Fruit fly (Drosophila melanogaster) whole organism, embryonic: ENCODE results near the gene Ythdc1.

ENCODE experiments used
- B-H2 ChIP-seq: fragments of 200-800 bp; sonication (Bioruptor generic); optimal IDR thresholded peaks from 2 replicates; lab custom pipeline; 2018; ENCODE audit warnings: missing biosample characterization, mild to moderate bottlenecking, missing genetic modification characterization
- CG10431 ChIP-seq: fragments of 200-800 bp; sonication (Bioruptor generic); optimal IDR thresholded peaks from 3 replicates; lab custom pipeline; 2018; ENCODE audit warnings: missing biosample characterization, mild to moderate bottlenecking, missing genetic modification characterization
- CG10543 ChIP-seq: fragments of 200-800 bp; sonication (Bioruptor generic); optimal IDR thresholded peaks from 3 replicates; lab custom pipeline; 2017; ENCODE audit warnings: missing biosample characterization, mild to moderate bottlenecking, missing genetic modification characterization, moderate library complexity
- CG12155 ChIP-seq: fragments of 200-800 bp; sonication (Bioruptor generic); optimal IDR thresholded peaks from 3 replicates; lab custom pipeline; 2016; ENCODE audit warnings: missing biosample characterization, missing genetic modification characterization
- CG12299 ChIP-seq: fragments of 200-800 bp; sonication (Bioruptor generic); optimal IDR thresholded peaks from 2 replicates; lab custom pipeline; 2018; ENCODE audit warnings: missing biosample characterization, mild to moderate bottlenecking, missing genetic modification characterization
- CG12391 ChIP-seq: fragments of 200-800 bp; sonication (Bioruptor generic); optimal IDR thresholded peaks from 3 replicates; lab custom pipeline; 2018; ENCODE audit warnings: missing biosample characterization, mild to moderate bottlenecking, missing genetic modification characterization, moderate library complexity
- CG12659 ChIP-seq: fragments of 200-800 bp; sonication (Bioruptor generic); optimal IDR thresholded peaks from 3 replicates; lab custom pipeline; 2017; ENCODE audit warnings: mild to moderate bottlenecking, missing biosample characterization, missing genetic modification reagents, missing genetic modification characterization
- CG17612 ChIP-seq: fragments of 200-800 bp; sonication (Bioruptor generic); IDR thresholded peaks from 2 replicates; pipeline ENCODE4 v1.3.6; 2022; ENCODE audit warnings: missing biosample characterization, missing genetic modification characterization
- CG17802 ChIP-seq: fragments of 200-800 bp; sonication (Bioruptor generic); optimal IDR thresholded peaks from 2 replicates; lab custom pipeline; 2018; ENCODE audit warnings: missing biosample characterization, mild to moderate bottlenecking, missing genetic modification characterization, moderate library complexity
- CG17912 ChIP-seq: fragments of 200-800 bp; sonication (Bioruptor generic); optimal IDR thresholded peaks from 2 replicates; lab custom pipeline; 2018; ENCODE audit warnings: missing biosample characterization, mild to moderate bottlenecking, missing genetic modification characterization
- CG2116 ChIP-seq: fragments of 200-800 bp; sonication (Bioruptor generic); optimal IDR thresholded peaks from 3 replicates; lab custom pipeline; 2018; ENCODE audit warnings: missing biosample characterization, mild to moderate bottlenecking, missing genetic modification characterization
- CG2875 ChIP-seq: fragments of 200-800 bp; sonication (Bioruptor generic); optimal IDR thresholded peaks from 2 replicates; lab custom pipeline; 2017; ENCODE audit warnings: missing biosample characterization, mild to moderate bottlenecking, missing genetic modification characterization, missing genetic modification reagents
- CG3726 ChIP-seq: fragments of 200-800 bp; sonication (Bioruptor generic); IDR thresholded peaks from 3 replicates; pipeline ENCODE4, ENCODE4 v1.3.6; 2022; ENCODE audit warnings: missing biosample characterization, missing genetic modification characterization
- CG4282 ChIP-seq: fragments of 200-800 bp; sonication (Bioruptor generic); optimal IDR thresholded peaks from 2 replicates; lab custom pipeline; 2016; ENCODE audit warnings: missing biosample characterization, missing genetic modification characterization
- CG4854 ChIP-seq: fragments of 200-800 bp; sonication (Bioruptor generic); optimal IDR thresholded peaks from 2 replicates; lab custom pipeline; 2016; ENCODE audit warnings: missing biosample characterization, missing genetic modification characterization, inconsistent platforms
- CG5245 ChIP-seq: fragments of 200-800 bp; sonication (Bioruptor generic); optimal IDR thresholded peaks from 3 replicates; lab custom pipeline; 2016; ENCODE audit warnings: missing biosample characterization, missing genetic modification characterization
- CG9437 ChIP-seq: fragments of 200-800 bp; sonication (Bioruptor generic); optimal IDR thresholded peaks from 2 replicates; lab custom pipeline; 2018; ENCODE audit warnings: missing biosample characterization, mild to moderate bottlenecking, missing genetic modification characterization
- Dfd ChIP-seq, 2 experiments: fragments of >200 bp; optimal IDR thresholded peaks; 2 replicates each; lab custom pipeline; 2017; ENCODE audit warnings: missing biosample characterization in 2 of 2, missing genetic modification characterization in 2 of 2
- Dp ChIP-seq: fragments of 200-800 bp; sonication (Bioruptor generic); optimal IDR thresholded peaks from 2 replicates; lab custom pipeline; 2018; ENCODE audit warnings: missing biosample characterization, mild to moderate bottlenecking, missing genetic modification characterization, moderate library complexity
- Ets65A ChIP-seq: fragments of 200-800 bp; sonication (Bioruptor generic); peaks from one replicate; lab custom pipeline; 2016; ENCODE audit warnings: missing biosample characterization, missing genetic modification characterization
- Fer2 ChIP-seq: fragments of 200-800 bp; sonication (Bioruptor generic); optimal IDR thresholded peaks from 2 replicates; lab custom pipeline; 2018; ENCODE audit warnings: missing biosample characterization, mild to moderate bottlenecking, missing genetic modification characterization, moderate library complexity
- HLH54F ChIP-seq: fragments of 200-800 bp; sonication (Bioruptor generic); optimal IDR thresholded peaks from 3 replicates; lab custom pipeline; 2016; ENCODE audit warnings: missing biosample characterization, missing genetic modification characterization
- Hmr ChIP-seq: fragments of 200-800 bp; sonication (Bioruptor generic); optimal IDR thresholded peaks from 3 replicates; lab custom pipeline; 2017; ENCODE audit warnings: mild to moderate bottlenecking, missing biosample characterization, missing genetic modification reagents, missing genetic modification characterization
- MESR4 ChIP-seq: fragments of 200-800 bp; sonication (Bioruptor generic); optimal IDR thresholded peaks from 2 replicates; lab custom pipeline; 2018; ENCODE audit warnings: missing biosample characterization, mild to moderate bottlenecking, missing genetic modification characterization, moderate library complexity
- Meics ChIP-seq: fragments of 200-800 bp; sonication (Bioruptor generic); optimal IDR thresholded peaks from 2 replicates; lab custom pipeline; 2017; ENCODE audit warnings: missing biosample characterization, mild to moderate bottlenecking, missing genetic modification characterization
- Neu2 ChIP-seq: fragments of 200-800 bp; sonication (Bioruptor generic); optimal IDR thresholded peaks from 3 replicates; lab custom pipeline; 2016; ENCODE audit warnings: missing biosample characterization, missing genetic modification characterization, borderline replicate concordance
- Side ChIP-seq: fragments of 200-800 bp; sonication (Bioruptor generic); optimal IDR thresholded peaks from 2 replicates; lab custom pipeline; 2016; ENCODE audit warnings: missing biosample characterization, missing genetic modification characterization
- Sox100B ChIP-seq: fragments of 200-800 bp; sonication (Bioruptor generic); optimal IDR thresholded peaks from 3 replicates; lab custom pipeline; 2018; ENCODE audit warnings: missing biosample characterization, mild to moderate bottlenecking, missing genetic modification characterization
- Sox102F ChIP-seq: fragments of 200-800 bp; sonication (Bioruptor generic); optimal IDR thresholded peaks from 2 replicates; lab custom pipeline; 2018; ENCODE audit warnings: missing biosample characterization, mild to moderate bottlenecking, missing genetic modification characterization, moderate library complexity
- aop ChIP-seq: fragments of 200-800 bp; sonication (Bioruptor generic); IDR thresholded peaks from 2 replicates; pipeline ENCODE4 v1.3.6; 2022; ENCODE audit warnings: missing biosample characterization, missing genetic modification characterization
- bbx ChIP-seq: fragments of 200-800 bp; sonication (Bioruptor generic); IDR thresholded peaks from 2 replicates; pipeline ENCODE4 v1.3.6; 2022; ENCODE audit warnings: missing biosample characterization, missing genetic modification characterization; ENCODE audit not compliant: partially characterized antibody
- dan ChIP-seq: fragments of 200-800 bp; sonication (Bioruptor generic); IDR thresholded peaks from 2 replicates; pipeline ENCODE4 v1.3.6; 2022; ENCODE audit warnings: missing biosample characterization, missing genetic modification characterization
- disco-r ChIP-seq: fragments of 200-800 bp; sonication (Bioruptor generic); optimal IDR thresholded peaks from 2 replicates; lab custom pipeline; 2016; ENCODE audit warnings: missing biosample characterization, missing genetic modification characterization
- fd96Cb ChIP-seq: fragments of 200-800 bp; sonication (Bioruptor generic); optimal IDR thresholded peaks from 2 replicates; lab custom pipeline; 2018; ENCODE audit warnings: missing biosample characterization, mild to moderate bottlenecking, missing genetic modification characterization, moderate library complexity
- gfzf ChIP-seq: fragments of 200-800 bp; sonication (Bioruptor generic); optimal IDR thresholded peaks from 2 replicates; lab custom pipeline; 2016; ENCODE audit warnings: missing biosample characterization, mild to moderate bottlenecking, missing genetic modification characterization, moderate library complexity
- lmd ChIP-seq: fragments of 200-800 bp; sonication (Bioruptor generic); IDR thresholded peaks from 2 replicates; pipeline ENCODE4 v1.3.6; 2022; ENCODE audit warnings: missing biosample characterization, missing genetic modification characterization
- otp ChIP-seq: fragments of 200-800 bp; sonication (Bioruptor generic); IDR thresholded peaks from 3 replicates; pipeline ENCODE4, ENCODE4 v1.3.6; 2022; ENCODE audit warnings: missing biosample characterization, missing genetic modification characterization
- p53 ChIP-seq: fragments of 200-800 bp; sonication (Bioruptor generic); optimal IDR thresholded peaks from 2 replicates; lab custom pipeline; 2016; ENCODE audit warnings: missing biosample characterization, missing genetic modification characterization
- pan ChIP-seq, 4 experiments: fragments of >200 bp in 3 of 4; fragments of 200-800 bp in 1 of 4; sonication (Bioruptor generic) in 1 of 4; optimal IDR thresholded peaks in 3 of 4; IDR thresholded peaks in 1 of 4; 2 replicates each; pipeline versions ENCODE4 v1.3.6 to Lab custom; 2017 to 2022; ENCODE audit warnings: missing biosample characterization in 2 of 4, missing genetic modification characterization in 2 of 4, mixed read lengths in 1 of 4
- prd ChIP-seq, 3 experiments: fragments of >200 bp in 2 of 3; fragments of 200-800 bp in 1 of 3; sonication (Bioruptor generic) in 1 of 3; optimal IDR thresholded peaks in 2 of 3; IDR thresholded peaks in 1 of 3; 2 replicates in 2 of 3; 3 replicates in 1 of 3; pipeline versions ENCODE4 v1.3.6 to Lab custom; 2017 to 2022; ENCODE audit warnings: missing biosample characterization in 1 of 3, missing genetic modification characterization in 1 of 3
- pros ChIP-seq: fragments of 200-800 bp; sonication (Bioruptor generic); optimal IDR thresholded peaks from 3 replicates; lab custom pipeline; 2019; ENCODE audit warnings: missing biosample characterization, mild to moderate bottlenecking, missing genetic modification characterization, moderate library complexity
- pum ChIP-seq: fragments of 200-800 bp; sonication (Bioruptor generic); optimal IDR thresholded peaks from 2 replicates; lab custom pipeline; 2016; ENCODE audit warnings: missing biosample characterization, missing genetic modification characterization
- ro ChIP-seq: fragments of 200-800 bp; sonication (Bioruptor generic); IDR thresholded peaks from 2 replicates; pipeline ENCODE4 v1.3.6; 2022; ENCODE audit warnings: missing biosample characterization, missing genetic modification characterization
- row ChIP-seq: fragments of 200-800 bp; sonication (Bioruptor generic); IDR thresholded peaks from 3 replicates; pipeline ENCODE4 v1.3.6; 2022; ENCODE audit warnings: missing biosample characterization, missing genetic modification characterization
- scrt ChIP-seq: fragments of 200-800 bp; sonication (Bioruptor generic); optimal IDR thresholded peaks from 2 replicates; lab custom pipeline; 2018; ENCODE audit warnings: missing biosample characterization, mild to moderate bottlenecking, missing genetic modification characterization, moderate library complexity
- wdn ChIP-seq: fragments of 200-800 bp; sonication (Bioruptor generic); IDR thresholded peaks from 2 replicates; pipeline ENCODE4 v1.3.6; 2022; ENCODE audit warnings: missing biosample characterization, missing genetic modification characterization

Ythdc1 gene

DNA sequence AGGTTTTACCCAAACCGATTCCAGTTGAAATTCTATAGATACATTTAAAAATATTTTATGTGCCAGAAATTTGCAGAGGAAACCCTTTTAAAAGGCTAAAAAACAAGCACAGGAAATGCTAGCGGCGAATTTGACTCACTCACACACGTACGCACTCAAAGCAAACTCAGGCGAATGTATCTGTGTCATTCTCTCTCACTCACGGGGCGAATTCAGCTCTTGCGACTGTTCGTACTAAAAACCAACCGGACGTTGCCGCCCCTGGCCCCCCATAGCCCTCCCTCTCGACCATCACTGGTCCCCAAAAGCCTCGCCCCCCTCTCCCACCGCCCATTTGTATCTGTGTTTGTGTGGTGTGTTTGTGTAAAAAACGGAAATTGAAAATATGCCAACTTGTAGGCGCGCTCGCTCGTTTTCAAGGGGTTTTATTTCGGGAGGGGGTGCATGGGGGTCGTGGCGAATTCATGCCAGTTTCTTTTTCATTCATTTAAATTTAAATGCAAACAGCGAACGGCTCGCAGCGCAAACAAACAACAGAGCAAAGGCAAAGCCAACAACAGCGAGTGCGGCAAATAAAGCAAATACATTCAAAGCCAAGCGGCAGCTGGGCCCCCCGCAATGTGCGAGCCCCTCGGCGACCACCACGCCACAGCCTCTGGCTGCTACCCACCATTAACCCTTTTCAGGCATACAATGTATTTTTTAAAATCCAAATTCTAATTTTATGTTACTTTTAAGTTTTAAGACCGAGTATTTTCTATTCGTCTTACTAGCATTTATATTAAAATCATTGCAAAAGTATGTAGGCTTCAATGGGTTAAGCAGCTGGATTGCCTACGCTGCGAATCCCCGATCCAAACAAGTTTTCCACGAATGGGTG, 44.5 kb upstream of the Ythdc1 start (continued):
- no peak for TF ChIP-seq gfzf (GFP tag; lab: Kevin White, UChicago)
- TF ChIP-seq MESR4: no peak
- TF ChIP-seq B-H2 (GFP tag; lab: Kevin White, UChicago): peak; percentile 95
- TF ChIP-seq CG12659 (GFP tag; lab: Kevin White, UChicago): peak; percentile 76
- TF ChIP-seq Sox102F (GFP tag; lab: Kevin White, UChicago): peak; percentile 81
- TF ChIP-seq scrt (GFP tag; lab: Kevin White, UChicago): peak; percentile 70
- peak; percentile 93 for TF ChIP-seq Ets65A
- TF ChIP-seq Side (GFP tag; lab: Kevin White, UChicago): no peak
- peak; percentile 51 for TF ChIP-seq fd96Cb (tag; lab: Kevin White, UChicago)
- TF ChIP-seq CG17912 (GFP tag; lab: Kevin White, UChicago): peak; percentile 93
- TF ChIP-seq CG2875 (GFP tag; lab: Kevin White, UChicago): peak; percentile 41
- TF ChIP-seq Neu2 (GFP tag; lab: Kevin White, UChicago): no peak
- no peak for TF ChIP-seq Dfd (GFP tag; optimal IDR thresholded peaks at IDR 0.05; lab: Kevin White, UChicago)
- TF ChIP-seq p53 (GFP tag; lab: Kevin White, UChicago): no peak
- TF ChIP-seq CG17802: no peak
- no peak for TF ChIP-seq dan (GFP tag; lab: Robert Waterston, UW)
- TF ChIP-seq bbx (GFP tag; lab: Robert Waterston, UW): peak; percentile 11; the same call in 1 of the 2 replicates
- TF ChIP-seq CG12299 (tag; lab: Kevin White, UChicago): no peak
- TF ChIP-seq prd (optimal IDR thresholded peaks at IDR 0.05; lab: Kevin White, UChicago): no peak
- TF ChIP-seq prd (GFP tag; IDR thresholded peaks at IDR 0.05; lab: Robert Waterston, UW): peak; percentile 80
- TF ChIP-seq Fer2 (tag; lab: Kevin White, UChicago): peak; percentile 68
- peak; percentile 100 for TF ChIP-seq aop (GFP tag; lab: Robert Waterston, UW)
- peak; percentile 87 for TF ChIP-seq lmd (GFP tag; lab: Robert Waterston, UW)
- peak; percentile 62 for TF ChIP-seq CG12155
- TF ChIP-seq CG5245: peak; percentile 6
- peak; percentile 47 for TF ChIP-seq CG4854 (GFP tag; lab: Kevin White, UChicago)
- TF ChIP-seq Sox100B (GFP tag; lab: Kevin White, UChicago): peak; percentile 51
- TF ChIP-seq CG17612: peak; percentile 50; the same call in 1 of the 2 replicates
- TF ChIP-seq CG2116: peak; percentile 20
- TF ChIP-seq pan (optimal IDR thresholded peaks at IDR 0.05; lab: Kevin White, UChicago): no peak
- TF ChIP-seq pan (GFP tag; optimal IDR thresholded peaks at IDR 0.05 in 1 of 2, IDR thresholded peaks at IDR 0.05 in 1 of 2): peak in 1 of 2 experiments; percentile 89
- TF ChIP-seq disco-r (GFP tag; lab: Kevin White, UChicago): no peak
- no peak for TF ChIP-seq ro (GFP tag; lab: Robert Waterston, UW)
- peak; percentile 78 for TF ChIP-seq wdn
- TF ChIP-seq CG10543: peak; percentile 98
- peak; percentile 79 for TF ChIP-seq Meics (GFP tag; lab: Kevin White, UChicago)
- peak; percentile 67; the same call in 2 of the 3 replicates for TF ChIP-seq otp
- peak; percentile 39 for TF ChIP-seq CG9437 (GFP tag; lab: Kevin White, UChicago)
- peak; percentile 70 for TF ChIP-seq HLH54F (GFP tag; lab: Kevin White, UChicago)
- peak; percentile 30 for TF ChIP-seq CG4282 (GFP tag; lab: Kevin White, UChicago)
- TF ChIP-seq pum (GFP tag; lab: Kevin White, UChicago): peak; percentile 48
- peak; percentile 85 for TF ChIP-seq row (GFP tag; lab: Robert Waterston, UW)
- TF ChIP-seq Hmr: peak; percentile 77
- TF ChIP-seq CG12391 (tag; lab: Kevin White, UChicago): peak; percentile 69
- TF ChIP-seq CG10431: peak; percentile 27
- TF ChIP-seq Dp: no peak
- peak; percentile 14 for TF ChIP-seq pros (GFP tag; lab: Kevin White, UChicago)
- no peak for TF ChIP-seq CG3726 (GFP tag; lab: Robert Waterston, UW)
